Worm (Caenorhabditis elegans): ENCODE measurements around the gene dsb-1.
A peak's percentile ranks its signal among the peaks of the same experiment; 100 is the strongest.

- TF ChIP-seq cog-1 (tag; optimal IDR thresholded peaks at IDR 0.05) (peak; percentile 40), flt-1 (GFP tag; IDR thresholded peaks at IDR 0.05) (0 out of 2 replicates have a peak, but pooled peaks have one; percentile 71), klf-2 (GFP tag; conservative IDR thresholded peaks at IDR 0.05) (no peak), ref-1 (GFP tag; conservative IDR thresholded peaks at IDR 0.05) (no peak)
These were observed 36.8 kb upstream of the dsb-1 start, which contains the start of gene wdr-46 for ce11 chrIV:12371879-12372278.
